Worm (Caenorhabditis elegans): ENCODE results near the gene gar-2.

DNA sequence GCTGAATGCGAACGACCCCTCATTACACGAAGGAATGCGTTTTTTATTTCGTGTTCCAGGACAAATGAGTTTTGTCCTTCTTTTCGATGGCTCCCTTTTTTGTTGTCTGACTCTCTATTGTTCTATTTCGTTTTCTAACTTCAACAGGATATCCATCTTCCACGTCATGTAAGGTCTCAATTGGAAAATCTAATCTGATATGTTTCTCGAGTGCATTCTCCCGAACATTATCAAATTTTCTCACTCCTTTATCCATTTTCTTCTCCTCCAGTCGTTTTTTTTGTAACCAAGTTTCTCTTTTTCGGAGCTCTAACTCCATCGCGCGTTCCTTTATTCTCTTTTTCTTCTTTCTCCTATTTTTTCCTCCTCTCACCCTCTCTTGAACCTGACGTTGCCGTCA, 41.3 kb downstream of the gar-2 start:
- TF ChIP-seq sdz-12 (GFP tag; optimal IDR thresholded peaks at IDR 0.05) (no peak), nhr-28 (tag; optimal IDR thresholded peaks at IDR 0.05) (no peak), lir-3 (tag; optimal IDR thresholded peaks at IDR 0.05) (no peak), aha-1 (tag) (no peak), dmd-8 (GFP tag; IDR thresholded peaks at IDR 0.05) (no peak), R02D3.7 (tag; optimal IDR thresholded peaks at IDR 0.05) (no peak), fkh-10 (GFP tag; optimal IDR thresholded peaks at IDR 0.05) (peak; percentile 73), lin-13 (GFP tag; optimal IDR thresholded peaks at IDR 0.05) (no peak), hlh-11 (tag; optimal IDR thresholded peaks at IDR 0.05) (no peak)
